Fruit fly (Drosophila melanogaster): ENCODE measurements around the gene kmr.

DNA sequence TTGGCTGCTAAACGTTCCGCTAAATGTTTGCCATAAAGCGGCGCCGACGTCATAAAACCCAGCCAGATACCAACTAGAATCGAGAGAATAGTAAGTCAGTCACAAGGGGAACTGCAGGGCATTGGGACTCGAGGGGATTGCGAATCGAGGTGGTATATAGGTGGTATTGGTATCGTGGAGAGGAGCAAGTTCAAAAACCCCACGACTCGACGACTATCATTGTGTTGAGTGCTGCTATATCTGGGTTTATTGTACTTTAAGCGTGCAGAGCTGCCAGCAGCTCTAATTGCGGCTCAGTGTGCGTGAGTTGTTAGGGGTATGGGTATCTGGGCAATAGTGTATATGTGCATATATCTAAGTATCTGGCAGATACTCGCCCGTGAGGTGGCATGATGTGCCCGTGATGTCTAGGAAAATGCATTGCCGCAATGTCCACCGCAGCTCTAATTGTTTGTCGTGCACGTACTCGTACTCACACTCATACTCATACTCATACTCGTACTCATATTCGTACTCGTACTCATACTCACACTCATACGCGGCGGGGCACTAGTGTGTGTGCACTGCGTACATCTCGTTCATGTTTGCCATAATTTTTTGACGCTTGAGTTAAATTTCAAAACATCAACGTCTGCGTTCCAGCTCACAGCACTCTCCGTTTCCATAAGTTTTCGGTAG lies 91.2 kb downstream of the kmr start:
- TF ChIP-seq CG18476 (GFP tag; optimal IDR thresholded peaks at IDR 0.05) (no peak), CG17912 (GFP tag; optimal IDR thresholded peaks at IDR 0.05) (no peak), tna (GFP tag; IDR thresholded peaks at IDR 0.05; ENCODE audit: partially characterized antibody) (no peak), CG11456 (GFP tag; IDR thresholded peaks at IDR 0.05) (no peak), Xbp1 (GFP tag; optimal IDR thresholded peaks at IDR 0.05) (no peak), CG18764 (GFP tag; optimal IDR thresholded peaks at IDR 0.05) (no peak), wdn (GFP tag; IDR thresholded peaks at IDR 0.05) (no peak), Rfx (GFP tag; IDR thresholded peaks at IDR 0.05) (no peak), CG1647 (GFP tag; optimal IDR thresholded peaks at IDR 0.05) (no peak), abd-A (tag; optimal IDR thresholded peaks at IDR 0.05) (no peak), wek (GFP tag; optimal IDR thresholded peaks at IDR 0.05) (no peak), cas (GFP tag; IDR thresholded peaks at IDR 0.05) (no peak), CG7271 (tag; optimal IDR thresholded peaks at IDR 0.05) (no peak)
